Worm (Caenorhabditis elegans) whole organism, L3 larva: ENCODE results near the gene dct-15.

ENCODE experiments used
- ama-1 ChIP-seq: fragments of 150-350 bp; optimal IDR thresholded peaks from 2 replicates; lab custom pipeline; 2018
- elt-2 ChIP-seq: sonication (generic microtip); optimal IDR thresholded peaks from 2 replicates; lab custom pipeline; 2016; ENCODE audit warnings: missing genetic modification reagents, mild to moderate bottlenecking, missing genetic modification characterization, missing compliant biosample characterization
- fkh-2 ChIP-seq: fragments of 150-350 bp; optimal IDR thresholded peaks from 2 replicates; lab custom pipeline; 2014; ENCODE audit warnings: missing biosample characterization, missing genetic modification reagents, missing genetic modification characterization
- nhr-23 ChIP-seq: fragments of 150-350 bp; optimal IDR thresholded peaks from 2 replicates; lab custom pipeline; 2014; ENCODE audit warnings: missing biosample characterization, missing genetic modification reagents, missing genetic modification characterization
- nhr-28 ChIP-seq: fragments of 150-350 bp; optimal IDR thresholded peaks from 2 replicates; lab custom pipeline; 2014; ENCODE audit warnings: missing biosample characterization, missing genetic modification characterization
- ztf-11 ChIP-seq: fragments of 150-350 bp; optimal IDR thresholded peaks from 2 replicates; lab custom pipeline; 2014; ENCODE audit warnings: missing biosample characterization, missing genetic modification characterization

- TF ChIP-seq ama-1 (lab: Kevin White, UChicago): no peak
- TF ChIP-seq fkh-2 (tag; lab: Kevin White, UChicago): no peak
- TF ChIP-seq elt-2 (tag; lab: Kevin White, UChicago): peak; percentile 72
- TF ChIP-seq nhr-23 (tag; lab: Kevin White, UChicago): no peak
- TF ChIP-seq ztf-11 (tag; lab: Kevin White, UChicago): no peak
- TF ChIP-seq nhr-28: no peak
Measured at ce11 chrIV:9799664-9800063, 10.9 kb downstream of the dct-15 start.
